Worm (Caenorhabditis elegans) whole organism, young adult: Measurements from ENCODE around the gene lin-36.
A peak's percentile ranks its signal among the peaks of the same experiment; 100 is the strongest.

ENCODE experiments used
- B0261.1 ChIP-seq: sonication (generic microtip); optimal IDR thresholded peaks from 2 replicates; lab custom pipeline; 2016; ENCODE audit warnings: mild to moderate bottlenecking, missing genetic modification characterization, moderate library complexity, missing compliant biosample characterization
- B0336.3 ChIP-seq: fragments of 200-800 bp; sonication (Bioruptor generic); IDR thresholded peaks from 2 replicates; pipeline ENCODE4 v1.3.6; 2022; ENCODE audit warnings: missing genetic modification characterization, missing compliant biosample characterization
- C17E4.6 ChIP-seq: fragments of 200-800 bp; sonication (Bioruptor generic); IDR thresholded peaks from 2 replicates; pipeline ENCODE4 v1.3.6; 2022; ENCODE audit warnings: missing genetic modification reagents, missing genetic modification characterization, missing compliant biosample characterization
- F23B12.7 ChIP-seq: sonication (generic microtip); optimal IDR thresholded peaks from 2 replicates; lab custom pipeline; 2017; ENCODE audit warnings: missing genetic modification characterization, mild to moderate bottlenecking, missing compliant biosample characterization, antibody characterized with exemption, moderate library complexity; ENCODE audit not compliant: insufficient read depth
- F37B4.10 ChIP-seq: fragments of 200-800 bp; sonication (Bioruptor generic); IDR thresholded peaks from 2 replicates; pipeline ENCODE4 v1.3.6; 2022; ENCODE audit warnings: missing genetic modification characterization, missing compliant biosample characterization
- F39B2.1 ChIP-seq: fragments of 200-800 bp; sonication (Bioruptor generic); IDR thresholded peaks from 2 replicates; pipeline ENCODE4 v1.3.6; 2022; ENCODE audit warnings: missing genetic modification reagents, missing genetic modification characterization, missing compliant biosample characterization
- T26A5.8 ChIP-seq: sonication (generic microtip); optimal IDR thresholded peaks from 2 replicates; lab custom pipeline; 2016; ENCODE audit warnings: missing genetic modification characterization, missing compliant biosample characterization
- Y53G8AR.9 ChIP-seq: fragments of 200-800 bp; sonication (Bioruptor generic); conservative IDR thresholded peaks from 2 replicates; pipeline ENCODE4 v1.3.6; 2022; ENCODE audit warnings: missing genetic modification reagents, missing genetic modification characterization, missing compliant biosample characterization
- atf-7 ChIP-seq: sonication (generic microtip); optimal IDR thresholded peaks from 2 replicates; lab custom pipeline; 2017; ENCODE audit warnings: mild to moderate bottlenecking, missing genetic modification characterization, missing compliant biosample characterization
- attf-5 ChIP-seq: fragments of 200-800 bp; sonication (Bioruptor generic); optimal IDR thresholded peaks from 2 replicates; lab custom pipeline; 2018; ENCODE audit warnings: mild to moderate bottlenecking, missing genetic modification characterization, missing compliant biosample characterization
- cebp-1 ChIP-seq, 2 experiments: fragments of 200-800 bp in 1 of 2; sonication (Bioruptor generic) in 1 of 2; sonication (generic microtip) in 1 of 2; IDR thresholded peaks in 1 of 2; optimal IDR thresholded peaks in 1 of 2; 2 replicates each; pipeline versions ENCODE4 v1.3.6 to Lab custom; 2017 to 2022; ENCODE audit warnings: missing compliant biosample characterization in 2 of 2, missing genetic modification characterization in 2 of 2, mild to moderate bottlenecking in 1 of 2, missing genetic modification reagents in 1 of 2, moderate library complexity in 1 of 2
- ceh-40 ChIP-seq: fragments of 200-800 bp; sonication (Bioruptor generic); IDR thresholded peaks from 2 replicates; pipeline ENCODE4 v1.3.6; 2022; ENCODE audit warnings: missing genetic modification characterization, missing compliant biosample characterization
- dpff-1 ChIP-seq: sonication (generic microtip); optimal IDR thresholded peaks from 2 replicates; lab custom pipeline; 2017; ENCODE audit warnings: mild to moderate bottlenecking, missing genetic modification characterization, missing compliant biosample characterization
- efl-1 ChIP-seq: fragments of 150-350 bp; optimal IDR thresholded peaks from 2 replicates; lab custom pipeline; 2014; ENCODE audit warnings: missing biosample characterization, missing genetic modification reagents, missing genetic modification characterization
- egl-18 ChIP-seq: fragments of 200-800 bp; sonication (Bioruptor generic); IDR thresholded peaks from 2 replicates; pipeline ENCODE4 v1.3.6; 2022; ENCODE audit warnings: missing genetic modification reagents, missing genetic modification characterization, missing compliant biosample characterization
- ekl-4 ChIP-seq: fragments of 200-800 bp; sonication (Bioruptor generic); IDR thresholded peaks from 2 replicates; pipeline ENCODE4 v1.3.6; 2022; ENCODE audit warnings: missing genetic modification reagents, missing genetic modification characterization, missing compliant biosample characterization
- ets-4 ChIP-seq: fragments of 200-800 bp; sonication (Bioruptor generic); optimal IDR thresholded peaks from 2 replicates; lab custom pipeline; 2018; ENCODE audit warnings: mild to moderate bottlenecking, missing genetic modification characterization, missing compliant biosample characterization
- lag-1 ChIP-seq: fragments of 200-800 bp; sonication (Bioruptor generic); IDR thresholded peaks from 2 replicates; pipeline ENCODE4 v1.3.6; 2022; ENCODE audit warnings: missing genetic modification reagents, missing genetic modification characterization, missing compliant biosample characterization
- lsl-1 ChIP-seq: fragments of 200-800 bp; sonication (Bioruptor generic); optimal IDR thresholded peaks from 2 replicates; lab custom pipeline; 2018; ENCODE audit warnings: mild to moderate bottlenecking, missing genetic modification characterization, moderate library complexity, missing compliant biosample characterization
- mcd-1 ChIP-seq: fragments of 200-800 bp; sonication (Bioruptor generic); IDR thresholded peaks from 2 replicates; pipeline ENCODE4 v1.3.6; 2022; ENCODE audit warnings: missing genetic modification reagents, missing genetic modification characterization, missing compliant biosample characterization
- nfyb-1 ChIP-seq: fragments of 200-800 bp; sonication (Bioruptor generic); IDR thresholded peaks from 2 replicates; pipeline ENCODE4 v1.3.6; 2022; ENCODE audit warnings: missing genetic modification reagents, missing genetic modification characterization, missing compliant biosample characterization
- nhr-179 ChIP-seq: sonication (generic microtip); optimal IDR thresholded peaks from 2 replicates; lab custom pipeline; 2016; ENCODE audit warnings: mild to moderate bottlenecking, missing genetic modification characterization, missing compliant biosample characterization
- nhr-27 ChIP-seq: fragments of 200-800 bp; sonication (Bioruptor generic); optimal IDR thresholded peaks from 2 replicates; lab custom pipeline; 2018; ENCODE audit warnings: mild to moderate bottlenecking, missing genetic modification characterization, moderate library complexity, missing compliant biosample characterization
- nhr-80 ChIP-seq: sonication (generic microtip); optimal IDR thresholded peaks from 2 replicates; lab custom pipeline; 2016; ENCODE audit warnings: missing genetic modification characterization, missing compliant biosample characterization
- pha-4 ChIP-seq: fragments of 150-350 bp; sonication (generic microtip); optimal IDR thresholded peaks from 2 replicates; lab custom pipeline; 2014; ENCODE audit warnings: missing biosample characterization, missing genetic modification reagents, missing genetic modification characterization
- rcor-1 ChIP-seq: fragments of 200-800 bp; sonication (Bioruptor generic); IDR thresholded peaks from 2 replicates; pipeline ENCODE4 v1.3.6; 2022; ENCODE audit warnings: missing genetic modification reagents, missing genetic modification characterization, missing compliant biosample characterization
- rpc-1 ChIP-seq, 2 experiments: fragments of 150-350 bp in 1 of 2; sonication (generic microtip) in 1 of 2; optimal IDR thresholded peaks; 2 replicates each; lab custom pipeline; 2014 to 2018; ENCODE audit warnings: missing biosample characterization in 1 of 2, missing genetic modification characterization in 1 of 2, missing genetic modification reagents in 1 of 2, missing genotype in 1 of 2
- sdz-38 ChIP-seq: sonication (generic microtip); optimal IDR thresholded peaks from 2 replicates; lab custom pipeline; 2016; ENCODE audit warnings: missing genotype, missing genetic modification characterization, missing compliant biosample characterization
- snpc-1.1 ChIP-seq: sonication (generic microtip); optimal IDR thresholded peaks from 2 replicates; lab custom pipeline; 2017; ENCODE audit warnings: missing genetic modification characterization, mild to moderate bottlenecking, missing compliant biosample characterization, antibody characterized with exemption, moderate library complexity, missing genotype, missing genetic modification reagents; ENCODE audit not compliant: insufficient read depth
- snpc-3.4 ChIP-seq: sonication (generic microtip); optimal IDR thresholded peaks from 2 replicates; lab custom pipeline; 2017; ENCODE audit warnings: missing genetic modification characterization, mild to moderate bottlenecking, missing compliant biosample characterization, antibody characterized with exemption, moderate library complexity, missing genotype, missing genetic modification reagents
- snpc-4 ChIP-seq, 5 experiments: fragments of 150-350 bp in 1 of 5; sonication (generic microtip) in 4 of 5; optimal IDR thresholded peaks; 2 replicates each; lab custom pipeline; 2014 to 2018; ENCODE audit warnings: missing genetic modification characterization in 5 of 5, missing biosample characterization in 3 of 5, antibody characterized with exemption in 2 of 5, mild to moderate bottlenecking in 2 of 5, missing compliant biosample characterization in 2 of 5, missing genotype in 2 of 5, moderate library complexity in 2 of 5, missing genetic modification reagents in 1 of 5
- somi-1 ChIP-seq: fragments of 200-800 bp; sonication (Bioruptor generic); optimal IDR thresholded peaks from 2 replicates; lab custom pipeline; 2018; ENCODE audit warnings: mild to moderate bottlenecking, missing genetic modification characterization, missing compliant biosample characterization
- tlf-1 ChIP-seq: fragments of 200-800 bp; sonication (Bioruptor generic); optimal IDR thresholded peaks from 2 replicates; lab custom pipeline; 2018; ENCODE audit warnings: mild to moderate bottlenecking, missing genetic modification characterization, missing compliant biosample characterization
- unc-62 ChIP-seq: fragments of 150-350 bp; optimal IDR thresholded peaks from 2 replicates; lab custom pipeline; 2014; ENCODE audit warnings: missing biosample characterization, missing genetic modification reagents, missing genetic modification characterization
- xnd-1 ChIP-seq: sonication (generic microtip); optimal IDR thresholded peaks from 2 replicates; lab custom pipeline; 2016; ENCODE audit warnings: missing genotype, missing genetic modification reagents, missing genetic modification characterization, missing compliant biosample characterization
- ztf-28 ChIP-seq: fragments of 200-800 bp; sonication (Bioruptor generic); IDR thresholded peaks from 2 replicates; pipeline ENCODE4 v1.3.6; 2022; ENCODE audit warnings: missing genetic modification reagents, missing genetic modification characterization, missing compliant biosample characterization

Gene lin-36

DNA sequence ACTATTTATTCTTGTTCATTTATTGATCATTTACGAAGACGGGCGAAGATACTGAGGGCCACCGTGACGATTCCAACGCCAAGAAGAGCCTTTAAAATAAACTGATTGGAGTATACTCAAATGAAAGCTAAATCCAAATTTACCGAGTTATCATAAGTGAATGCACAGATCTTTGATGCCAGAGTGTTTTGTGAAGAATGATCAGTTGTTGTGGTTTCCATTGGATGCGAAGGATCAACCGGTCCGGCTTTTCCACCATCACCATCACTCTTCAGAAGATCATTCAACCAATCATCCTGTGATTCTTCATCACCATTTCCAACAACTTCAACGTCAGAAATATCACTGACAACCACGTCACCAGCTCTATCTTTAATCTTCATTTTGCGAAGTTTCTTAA lies 43.4 kb downstream of the lin-36 start (continued):
- no peak for TF ChIP-seq nhr-179
- TF ChIP-seq xnd-1 (tag; lab: Kevin White, UChicago): no peak
- TF ChIP-seq unc-62 (GFP tag; lab: Kevin White, UChicago): no peak
- no peak for TF ChIP-seq snpc-4 (GFP tag; optimal IDR thresholded peaks at IDR 0.05; lab: Kevin White, UChicago)
- peak in 1 of 4 experiments; percentile 22 for TF ChIP-seq snpc-4 (tag; optimal IDR thresholded peaks at IDR 0.05; lab: Kevin White, UChicago)
- no peak for TF ChIP-seq efl-1 (GFP tag; lab: Kevin White, UChicago)
- TF ChIP-seq F39B2.1: no peak
- TF ChIP-seq dpff-1 (tag; lab: Kevin White, UChicago): no peak
- TF ChIP-seq lag-1: no peak
- TF ChIP-seq sdz-38 (tag; lab: Kevin White, UChicago): no peak
- TF ChIP-seq ekl-4 (GFP tag; lab: Robert Waterston, UW): peak; percentile 36; the same call in 1 of the 2 replicates

DNA sequence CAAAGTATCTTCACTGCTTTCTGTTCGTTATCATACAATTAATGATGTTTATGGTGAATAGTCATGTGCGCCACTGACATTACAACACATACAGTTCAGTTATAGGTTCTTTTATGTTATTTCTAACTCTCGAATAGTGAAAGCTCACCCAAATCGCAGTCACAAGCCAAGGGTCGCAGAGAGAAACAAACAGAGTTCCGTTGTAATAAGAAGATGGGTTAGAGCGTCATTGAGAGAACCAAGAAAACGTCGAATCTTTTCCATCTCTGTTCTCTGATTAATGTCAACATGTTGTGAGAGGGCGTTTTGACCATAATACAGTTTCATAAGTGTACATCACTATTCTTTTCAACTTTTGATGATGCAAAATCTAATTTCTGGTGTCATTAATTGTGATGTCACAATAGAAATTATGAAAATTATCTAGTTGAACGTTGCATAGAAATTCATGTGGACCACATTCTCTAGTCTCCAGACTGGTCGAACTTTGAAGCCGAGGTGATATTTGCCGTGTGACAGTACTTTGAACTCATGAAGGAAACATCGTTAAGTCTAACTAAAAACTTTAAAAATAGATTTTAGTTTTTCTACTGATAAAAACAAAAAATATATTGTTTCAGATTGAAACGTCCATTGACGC lies 46.6 kb downstream of the lin-36 start:
- peak; percentile 26 for TF ChIP-seq attf-5 (GFP tag; lab: Kevin White, UChicago)
- no peak for TF ChIP-seq rcor-1
- TF ChIP-seq B0336.3: peak; percentile 24; the same call in 1 of the 2 replicates
- no peak for TF ChIP-seq atf-7 (tag; lab: Kevin White, UChicago)
- TF ChIP-seq ceh-40: no peak
- peak; percentile 26 for TF ChIP-seq nhr-80 (tag; lab: Kevin White, UChicago)
- TF ChIP-seq ets-4 (GFP tag; lab: Kevin White, UChicago): peak; percentile 61
- TF ChIP-seq T26A5.8 (tag; lab: Kevin White, UChicago): no peak
- no peak for TF ChIP-seq egl-18 (GFP tag; lab: Robert Waterston, UW)
- TF ChIP-seq pha-4 (tag; lab: Kevin White, UChicago): peak; percentile 65
- no peak for TF ChIP-seq B0261.1
- no peak for TF ChIP-seq Y53G8AR.9 (GFP tag; lab: Robert Waterston, UW)
- TF ChIP-seq cebp-1 (GFP tag; IDR thresholded peaks at IDR 0.05; lab: Robert Waterston, UW): no peak
- peak; percentile 44 for TF ChIP-seq cebp-1 (tag; optimal IDR thresholded peaks at IDR 0.05; lab: Kevin White, UChicago)
- no peak for TF ChIP-seq nhr-27 (tag; lab: Kevin White, UChicago)
- peak; percentile 40; the same call in 1 of the 2 replicates for TF ChIP-seq nfyb-1 (GFP tag; lab: Robert Waterston, UW)
- no peak for TF ChIP-seq snpc-1.1
- TF ChIP-seq lsl-1: peak; percentile 6
- TF ChIP-seq tlf-1 (GFP tag; lab: Kevin White, UChicago): peak; percentile 10
- peak; percentile 3 for TF ChIP-seq unc-62 (GFP tag; lab: Kevin White, UChicago)
- TF ChIP-seq somi-1 (GFP tag; lab: Kevin White, UChicago): no peak
- TF ChIP-seq mcd-1: peak; percentile 15; the same call in 1 of the 2 replicates
- no peak for TF ChIP-seq ztf-28 (GFP tag; lab: Robert Waterston, UW)
- no peak for TF ChIP-seq efl-1 (GFP tag; lab: Kevin White, UChicago)
- TF ChIP-seq sdz-38 (tag; lab: Kevin White, UChicago): no peak
- TF ChIP-seq snpc-3.4: no peak
- TF ChIP-seq F23B12.7 (tag; lab: Kevin White, UChicago): no peak
- TF ChIP-seq C17E4.6 (GFP tag; lab: Robert Waterston, UW): no peak
- no peak for TF ChIP-seq rpc-1 (optimal IDR thresholded peaks at IDR 0.05; lab: Kevin White, UChicago)
- no peak for TF ChIP-seq rpc-1 (tag; optimal IDR thresholded peaks at IDR 0.05; lab: Kevin White, UChicago)
- TF ChIP-seq F37B4.10 (GFP tag; lab: Robert Waterston, UW): no peak
- TF ChIP-seq, all 124 proteins: peak for 11
